Fruit fly (Drosophila melanogaster): ENCODE results near the gene scat.
A peak's percentile ranks its signal among the peaks of the same experiment; 100 is the strongest.

dm6 chr2L:9449257-9449972 lies 18.2 kb downstream of the scat start:
- peak; percentile 85 for TF ChIP-seq rn (GFP tag; IDR thresholded peaks at IDR 0.05)
- peak; percentile 51 for TF ChIP-seq EcR (GFP tag; optimal IDR thresholded peaks at IDR 0.05)
- peak; percentile 82 for TF ChIP-seq gl (tag; optimal IDR thresholded peaks at IDR 0.05)
- TF ChIP-seq Ets98B (GFP tag; IDR thresholded peaks at IDR 0.05): peak; percentile 92
- peak; percentile 92 for TF ChIP-seq CG8301 (tag; optimal IDR thresholded peaks at IDR 0.05)
- TF ChIP-seq CG13204 (GFP tag; optimal IDR thresholded peaks at IDR 0.05): peak; percentile 92
- peak; percentile 94 for TF ChIP-seq CG9948 (tag; optimal IDR thresholded peaks at IDR 0.05)
- peak; percentile 89 for TF ChIP-seq CG12605 (GFP tag; IDR thresholded peaks at IDR 0.05)
- TF ChIP-seq fd96Ca (GFP tag; IDR thresholded peaks at IDR 0.05): peak; percentile 97
